Worm (Caenorhabditis elegans) whole organism, L1 larva: ENCODE data around the gene Y49F6B.19.

Source experiments
- C16A3.4 ChIP-seq: fragments of 150-350 bp; optimal IDR thresholded peaks from 2 replicates; lab custom pipeline; 2014; ENCODE audit warnings: missing biosample characterization, missing genetic modification characterization
- Y116A8C.19 ChIP-seq: sonication (generic microtip); optimal IDR thresholded peaks from 2 replicates; lab custom pipeline; 2016; ENCODE audit warnings: missing compliant biosample characterization, missing genetic modification characterization, borderline replicate concordance
- aha-1 ChIP-seq: fragments of 150-350 bp; optimal IDR thresholded peaks from 2 replicates; lab custom pipeline; 2014; ENCODE audit warnings: missing biosample characterization, missing genetic modification characterization
- alr-1 ChIP-seq: fragments of 200-800 bp; sonication (Bioruptor generic); optimal IDR thresholded peaks from 2 replicates; lab custom pipeline; 2018; ENCODE audit warnings: borderline replicate concordance, mild to moderate bottlenecking, missing genetic modification characterization, missing compliant biosample characterization
- ama-1 ChIP-seq: fragments of 150-350 bp; optimal IDR thresholded peaks from 2 replicates; lab custom pipeline; 2014
- ceh-63 ChIP-seq: fragments of 200-800 bp; sonication (Bioruptor generic); optimal IDR thresholded peaks from 2 replicates; lab custom pipeline; 2018; ENCODE audit warnings: mild to moderate bottlenecking, missing genetic modification characterization, missing compliant biosample characterization
- ceh-8 ChIP-seq: fragments of 200-800 bp; sonication (Bioruptor generic); optimal IDR thresholded peaks from 2 replicates; lab custom pipeline; 2018; ENCODE audit warnings: mild to moderate bottlenecking, missing genetic modification characterization, moderate library complexity, missing compliant biosample characterization
- ceh-82 ChIP-seq, 3 experiments: fragments of 150-350 bp in 1 of 3; sonication (generic microtip) in 2 of 3; optimal IDR thresholded peaks; 2 replicates each; lab custom pipeline; 2014 to 2017; ENCODE audit warnings: missing biosample characterization in 3 of 3, missing genetic modification characterization in 3 of 3
- ceh-88 ChIP-seq: fragments of 200-800 bp; sonication (Bioruptor generic); IDR thresholded peaks from 2 replicates; pipeline ENCODE4 v1.3.6; 2022; ENCODE audit warnings: missing genetic modification characterization, missing compliant biosample characterization
- ces-1 ChIP-seq: fragments of 150-350 bp; optimal IDR thresholded peaks from 2 replicates; lab custom pipeline; 2014; ENCODE audit warnings: missing biosample characterization, missing genetic modification reagents, missing genetic modification characterization
- dpl-1 ChIP-seq, 3 experiments: fragments of 150-350 bp in 2 of 3; sonication (generic microtip) in 1 of 3; optimal IDR thresholded peaks; 2 replicates each; lab custom pipeline; 2014 to 2017; ENCODE audit warnings: missing biosample characterization in 3 of 3, missing genetic modification characterization in 3 of 3, missing genetic modification reagents in 3 of 3
- dsc-1 ChIP-seq: sonication (generic microtip); optimal IDR thresholded peaks from 2 replicates; lab custom pipeline; 2016; ENCODE audit warnings: mild to moderate bottlenecking, missing genetic modification characterization, missing compliant biosample characterization
- egl-13 ChIP-seq: sonication (generic microtip); optimal IDR thresholded peaks from 2 replicates; lab custom pipeline; 2016; ENCODE audit warnings: missing genotype, missing genetic modification reagents, missing genetic modification characterization, missing compliant biosample characterization
- elt-3 ChIP-seq, 6 experiments: fragments of 150-350 bp in 1 of 6; sonication (generic microtip); optimal IDR thresholded peaks; 2 replicates each; lab custom pipeline; 2017 to 2018; ENCODE audit warnings: missing biosample characterization in 6 of 6, missing genetic modification characterization in 6 of 6, inconsistent platforms in 1 of 6
- ets-5 ChIP-seq: fragments of 200-800 bp; sonication (Bioruptor generic); IDR thresholded peaks from 2 replicates; pipeline ENCODE4 v1.3.6; 2022; ENCODE audit warnings: missing genetic modification characterization, missing compliant biosample characterization
- fkh-8 ChIP-seq: sonication (generic microtip); optimal IDR thresholded peaks from 2 replicates; lab custom pipeline; 2016; ENCODE audit warnings: mild to moderate bottlenecking, missing genetic modification characterization, missing compliant biosample characterization
- fos-1 ChIP-seq: fragments of 150-350 bp; optimal IDR thresholded peaks from 2 replicates; lab custom pipeline; 2014; ENCODE audit warnings: missing biosample characterization, missing genetic modification characterization
- grh-1 ChIP-seq: fragments of 200-800 bp; sonication (Bioruptor generic); IDR thresholded peaks from 2 replicates; pipeline ENCODE4 v1.3.6; 2022; ENCODE audit warnings: missing genetic modification reagents, missing genetic modification characterization, missing compliant biosample characterization
- hpl-2 ChIP-seq: fragments of 150-350 bp; optimal IDR thresholded peaks from 2 replicates; lab custom pipeline; 2014; ENCODE audit warnings: missing biosample characterization, missing genetic modification reagents, missing genetic modification characterization
- irx-1 ChIP-seq: sonication (generic microtip); optimal IDR thresholded peaks from 2 replicates; lab custom pipeline; 2016; ENCODE audit warnings: missing genetic modification characterization, missing compliant biosample characterization
- isw-1 ChIP-seq: fragments of 200-800 bp; sonication (Bioruptor generic); IDR thresholded peaks from 2 replicates; pipeline ENCODE4 v1.3.6; 2022; ENCODE audit warnings: missing genetic modification characterization, missing compliant biosample characterization
- lin-13 ChIP-seq: fragments of 150-350 bp; optimal IDR thresholded peaks from 2 replicates; lab custom pipeline; 2014; ENCODE audit warnings: missing biosample characterization, missing genetic modification reagents, missing genetic modification characterization
- lin-14 ChIP-seq: fragments of 200-800 bp; sonication (Bioruptor generic); optimal IDR thresholded peaks from 2 replicates; lab custom pipeline; 2018; ENCODE audit warnings: mild to moderate bottlenecking, missing genetic modification characterization, moderate library complexity, missing compliant biosample characterization
- lin-39 ChIP-seq: fragments of 150-350 bp; optimal IDR thresholded peaks from 2 replicates; lab custom pipeline; 2014; ENCODE audit warnings: missing biosample characterization, missing genetic modification reagents, missing genetic modification characterization
- lir-3 ChIP-seq: sonication (generic microtip); optimal IDR thresholded peaks from 2 replicates; lab custom pipeline; 2016; ENCODE audit warnings: mild to moderate bottlenecking, missing genetic modification characterization, moderate library complexity, missing compliant biosample characterization; ENCODE audit not compliant: poor library complexity
- mab-9 ChIP-seq: fragments of 200-800 bp; sonication (Bioruptor generic); IDR thresholded peaks from 2 replicates; pipeline ENCODE4 v1.3.6; 2022; ENCODE audit warnings: missing genetic modification reagents, missing genetic modification characterization, missing compliant biosample characterization
- nhr-11 ChIP-seq: fragments of 150-350 bp; optimal IDR thresholded peaks from 2 replicates; lab custom pipeline; 2014; ENCODE audit warnings: missing biosample characterization, missing genetic modification characterization
- nhr-12 ChIP-seq: sonication (generic microtip); optimal IDR thresholded peaks from 2 replicates; lab custom pipeline; 2017; ENCODE audit warnings: missing biosample characterization, missing genetic modification characterization
- nhr-237 ChIP-seq: fragments of 150-350 bp; optimal IDR thresholded peaks from 2 replicates; lab custom pipeline; 2014; ENCODE audit warnings: missing biosample characterization, missing genetic modification characterization
- nhr-28 ChIP-seq: fragments of 150-350 bp; optimal IDR thresholded peaks from 2 replicates; lab custom pipeline; 2014; ENCODE audit warnings: missing biosample characterization, missing genetic modification characterization
- nhr-71 ChIP-seq: sonication (generic microtip); optimal IDR thresholded peaks from 2 replicates; lab custom pipeline; 2016; ENCODE audit warnings: mild to moderate bottlenecking, missing genetic modification characterization, moderate library complexity, missing compliant biosample characterization
- nhr-85 ChIP-seq: sonication (generic microtip); peaks from one replicate; lab custom pipeline; 2016; ENCODE audit warnings: missing genetic modification characterization, inconsistent platforms, missing compliant biosample characterization
- nhr-90 ChIP-seq: sonication (generic microtip); optimal IDR thresholded peaks from 2 replicates; lab custom pipeline; 2016; ENCODE audit warnings: mild to moderate bottlenecking, missing genetic modification characterization, missing compliant biosample characterization; ENCODE audit not compliant: poor library complexity
- pag-3 ChIP-seq: sonication (generic microtip); optimal IDR thresholded peaks from 2 replicates; lab custom pipeline; 2017; ENCODE audit warnings: missing genetic modification characterization, mild to moderate bottlenecking, missing compliant biosample characterization, antibody characterized with exemption, borderline replicate concordance; ENCODE audit not compliant: insufficient read depth
- pax-3 ChIP-seq: fragments of 200-800 bp; sonication (Bioruptor generic); optimal IDR thresholded peaks from 2 replicates; lab custom pipeline; 2018; ENCODE audit warnings: mild to moderate bottlenecking, missing genetic modification characterization, moderate library complexity, missing compliant biosample characterization
- rnt-1 ChIP-seq: sonication (generic microtip); optimal IDR thresholded peaks from 2 replicates; lab custom pipeline; 2016; ENCODE audit warnings: mild to moderate bottlenecking, missing genetic modification characterization, moderate library complexity, missing compliant biosample characterization
- sox-4 ChIP-seq: sonication (generic microtip); optimal IDR thresholded peaks from 2 replicates; lab custom pipeline; 2016; ENCODE audit warnings: missing genetic modification characterization, missing compliant biosample characterization
- sptf-1 ChIP-seq: fragments of 150-350 bp; optimal IDR thresholded peaks from 2 replicates; lab custom pipeline; 2014; ENCODE audit warnings: missing biosample characterization, missing genetic modification characterization
- sup-37 ChIP-seq: fragments of 200-800 bp; sonication (Bioruptor generic); optimal IDR thresholded peaks from 2 replicates; lab custom pipeline; 2018; ENCODE audit warnings: mild to moderate bottlenecking, missing genetic modification characterization, missing compliant biosample characterization
- swsn-7 ChIP-seq: sonication (generic microtip); optimal IDR thresholded peaks from 2 replicates; lab custom pipeline; 2016; ENCODE audit warnings: missing genetic modification characterization, missing compliant biosample characterization
- unc-130 ChIP-seq: fragments of 150-350 bp; optimal IDR thresholded peaks from 2 replicates; lab custom pipeline; 2017; ENCODE audit warnings: missing biosample characterization, missing genetic modification characterization, inconsistent platforms
- unc-30 ChIP-seq: sonication (generic microtip); optimal IDR thresholded peaks from 2 replicates; lab custom pipeline; 2017; ENCODE audit warnings: missing biosample characterization, missing genetic modification characterization
- unc-62 ChIP-seq: fragments of 150-350 bp; optimal IDR thresholded peaks from 2 replicates; lab custom pipeline; 2014; ENCODE audit warnings: missing biosample characterization, missing genetic modification reagents, missing genetic modification characterization
- unc-86 ChIP-seq: sonication (generic microtip); optimal IDR thresholded peaks from 2 replicates; lab custom pipeline; 2016; ENCODE audit warnings: missing genetic modification characterization, missing compliant biosample characterization
- vab-15 ChIP-seq: sonication (generic microtip); optimal IDR thresholded peaks from 2 replicates; lab custom pipeline; 2017; ENCODE audit warnings: missing genotype, mild to moderate bottlenecking, missing genetic modification characterization, missing compliant biosample characterization
- zag-1 ChIP-seq: fragments of 150-350 bp; optimal IDR thresholded peaks from 2 replicates; lab custom pipeline; 2014; ENCODE audit warnings: missing biosample characterization, missing genetic modification characterization
- ztf-11 ChIP-seq, 2 experiments: sonication (generic microtip); optimal IDR thresholded peaks; 2 replicates each; lab custom pipeline; 2016 to 2017; ENCODE audit warnings: missing genetic modification characterization in 2 of 2, missing biosample characterization in 1 of 2, missing compliant biosample characterization in 1 of 2

Gene Y49F6B.19

ce11 chrII:3523547-3523946, 11.4 kb upstream of the Y49F6B.19 start (continued):
- TF ChIP-seq dpl-1 (GFP tag; optimal IDR thresholded peaks at IDR 0.05; lab: Kevin White, UChicago) (peak; percentile 47 to 73 (median 67)), mab-9 (GFP tag; lab: Robert Waterston, UW) (peak; percentile 60; the same call in 1 of the 2 replicates), isw-1 (GFP tag; lab: Robert Waterston, UW) (peak; percentile 81), nhr-237 (tag; lab: Kevin White, UChicago) (peak; percentile 34), egl-13 (tag; lab: Kevin White, UChicago) (peak; percentile 45), lir-3 (tag; lab: Kevin White, UChicago) (peak; percentile 76), ceh-88 (GFP tag; lab: Robert Waterston, UW) (peak; percentile 82), rnt-1 (tag; lab: Kevin White, UChicago) (peak; percentile 73)
- TF ChIP-seq, all 84 proteins: peak for 43; not testable (repeated sequence) for 41

- TF ChIP-seq nhr-12 (tag; lab: Kevin White, UChicago), result no peak
- peak; percentile 32 for TF ChIP-seq lin-13 (GFP tag; lab: Kevin White, UChicago)
- TF ChIP-seq lin-14 (GFP tag; lab: Kevin White, UChicago), result peak; percentile 71
- no peak for TF ChIP-seq zag-1
- peak; percentile 10 for TF ChIP-seq unc-130 (tag; lab: Kevin White, UChicago)
- no peak for TF ChIP-seq ama-1 (lab: Kevin White, UChicago)
- no peak for TF ChIP-seq ets-5 (GFP tag; lab: Robert Waterston, UW)
- TF ChIP-seq Y116A8C.19 (tag; lab: Kevin White, UChicago), result no peak
- TF ChIP-seq irx-1, result peak; percentile 40
- peak in 2 of 6 experiments; percentile 4 to 19 for TF ChIP-seq elt-3 (tag; optimal IDR thresholded peaks at IDR 0.05; lab: Kevin White, UChicago)
- TF ChIP-seq aha-1 (tag; lab: Kevin White, UChicago), result no peak
- no peak for TF ChIP-seq nhr-11 (tag; lab: Kevin White, UChicago)
- TF ChIP-seq fkh-8 (tag; lab: Kevin White, UChicago), result peak; percentile 78
- no peak for TF ChIP-seq sox-4 (tag; lab: Kevin White, UChicago)
- TF ChIP-seq alr-1 (tag; lab: Kevin White, UChicago), result no peak
- TF ChIP-seq C16A3.4 (tag; lab: Kevin White, UChicago), result peak; percentile 41
- no peak for TF ChIP-seq pax-3
- no peak for TF ChIP-seq ceh-63 (GFP tag; lab: Kevin White, UChicago)
- no peak for TF ChIP-seq sptf-1
- peak; percentile 73 for TF ChIP-seq ceh-88 (GFP tag; lab: Robert Waterston, UW)
- TF ChIP-seq swsn-7 (tag; lab: Kevin White, UChicago), result peak; percentile 71
- peak; percentile 80 for TF ChIP-seq nhr-71 (tag; lab: Kevin White, UChicago)
- TF ChIP-seq ztf-11 (tag; optimal IDR thresholded peaks at IDR 0.05; lab: Kevin White, UChicago), result peak in 1 of 2 experiments; percentile 56
- TF ChIP-seq vab-15 (tag; lab: Kevin White, UChicago), result no peak
- TF ChIP-seq unc-30 (tag; lab: Kevin White, UChicago), result no peak
- TF ChIP-seq ces-1 (GFP tag; lab: Kevin White, UChicago), result no peak
- peak; percentile 76 for TF ChIP-seq isw-1 (GFP tag; lab: Robert Waterston, UW)
- peak; percentile 52 for TF ChIP-seq lir-3 (tag; lab: Kevin White, UChicago)
- peak; percentile 75 for TF ChIP-seq mab-9 (GFP tag; lab: Robert Waterston, UW)
- TF ChIP-seq nhr-28 (tag; lab: Kevin White, UChicago), result no peak
- no peak for TF ChIP-seq ceh-8 (GFP tag; lab: Kevin White, UChicago)
- TF ChIP-seq lin-39 (tag; lab: Kevin White, UChicago), result no peak
- no peak for TF ChIP-seq sup-37 (GFP tag; lab: Kevin White, UChicago)
- peak; percentile 34; the same call in 1 of the 2 replicates for TF ChIP-seq grh-1
- no peak for TF ChIP-seq hpl-2
- TF ChIP-seq ceh-82 (tag; optimal IDR thresholded peaks at IDR 0.05; lab: Kevin White, UChicago), result peak; percentile 46 to 63 (median 62)
- peak; percentile 60 for TF ChIP-seq nhr-90 (tag; lab: Kevin White, UChicago)
- peak; percentile 63 for TF ChIP-seq nhr-85 (tag; lab: Kevin White, UChicago)
- TF ChIP-seq egl-13 (tag; lab: Kevin White, UChicago), result peak; percentile 54
- no peak for TF ChIP-seq pag-3
- TF ChIP-seq fos-1 (tag; lab: Kevin White, UChicago), result no peak
- TF ChIP-seq unc-62 (GFP tag; lab: Kevin White, UChicago), result no peak
- TF ChIP-seq unc-86 (tag; lab: Kevin White, UChicago), result peak; percentile 55
- peak; percentile 77 for TF ChIP-seq dsc-1 (tag; lab: Kevin White, UChicago)
Observed at ce11 chrII:3520988-3521850, 9.1 kb upstream of the Y49F6B.19 start, which contains the start of gene W09G10.9. W09G10.9 (plus strand) TSS chrII:3521800.
